Worm (Caenorhabditis elegans): Measurements from ENCODE around the gene Y57A10A.31.

Gene Y57A10A.31

ce11 chrII:12249042-12249441 is 40.1 kb upstream of the Y57A10A.31 start, which contains the start of gene tag-276:
Gene tag-276, minus strand, starts transcription at chrII:12249142.
- TF ChIP-seq nhr-237 (tag; optimal IDR thresholded peaks at IDR 0.05) (no peak), lin-13 (GFP tag; optimal IDR thresholded peaks at IDR 0.05) (no peak), alr-1 (tag; optimal IDR thresholded peaks at IDR 0.05) (no peak), nhr-6 (tag; optimal IDR thresholded peaks at IDR 0.05) (no peak), dmd-4 (tag; optimal IDR thresholded peaks at IDR 0.05) (no peak), ztf-11 (tag; optimal IDR thresholded peaks at IDR 0.05) (no peak), nhr-77 (tag; optimal IDR thresholded peaks at IDR 0.05) (no peak), fos-1 (tag; optimal IDR thresholded peaks at IDR 0.05) (no peak), C34F6.9 (tag; optimal IDR thresholded peaks at IDR 0.05) (no peak), unc-39 (tag; optimal IDR thresholded peaks at IDR 0.05) (no peak), crh-2 (tag; optimal IDR thresholded peaks at IDR 0.05) (no peak)

ce11 chrII:12255545-12256233 is 33.5 kb upstream of the Y57A10A.31 start:
- TF ChIP-seq skn-1 (tag; optimal IDR thresholded peaks at IDR 0.05) (no peak), ceh-82 (tag; optimal IDR thresholded peaks at IDR 0.05) (no peak), alr-1 (tag; optimal IDR thresholded peaks at IDR 0.05) (no peak), ama-1 (optimal IDR thresholded peaks at IDR 0.05) (no peak), sma-3 (GFP tag; optimal IDR thresholded peaks at IDR 0.05) (no peak), ceh-16 (tag; optimal IDR thresholded peaks at IDR 0.05) (no peak), dmd-4 (tag; optimal IDR thresholded peaks at IDR 0.05) (no peak), egl-27 (tag; optimal IDR thresholded peaks at IDR 0.05) (no peak), sma-9 (GFP tag; optimal IDR thresholded peaks at IDR 0.05) (no peak), sma-9 (tag; optimal IDR thresholded peaks at IDR 0.05) (no peak)

- TF ChIP-seq crh-2 (tag; optimal IDR thresholded peaks at IDR 0.05): no peak
- no peak for TF ChIP-seq mbf-1 (tag; optimal IDR thresholded peaks at IDR 0.05)
- TF ChIP-seq mab-5 (tag; optimal IDR thresholded peaks at IDR 0.05): no peak
- TF ChIP-seq lin-39 (tag; optimal IDR thresholded peaks at IDR 0.05): no peak
- TF ChIP-seq C34F6.9 (tag; optimal IDR thresholded peaks at IDR 0.05): no peak
- no peak for TF ChIP-seq snpc-4 (tag; optimal IDR thresholded peaks at IDR 0.05)
- no peak for TF ChIP-seq nhr-21 (tag; optimal IDR thresholded peaks at IDR 0.05)
- TF ChIP-seq ztf-11 (tag; optimal IDR thresholded peaks at IDR 0.05): no peak
- TF ChIP-seq lin-13 (GFP tag; optimal IDR thresholded peaks at IDR 0.05): no peak
- no peak for TF ChIP-seq ama-1 (optimal IDR thresholded peaks at IDR 0.05)
- TF ChIP-seq skn-1 (tag; optimal IDR thresholded peaks at IDR 0.05): no peak
- TF ChIP-seq unc-62 (GFP tag; optimal IDR thresholded peaks at IDR 0.05): no peak
- TF ChIP-seq unc-55 (GFP tag; optimal IDR thresholded peaks at IDR 0.05): no peak
- TF ChIP-seq lin-11 (tag; optimal IDR thresholded peaks at IDR 0.05): no peak
- TF ChIP-seq elt-1 (tag; optimal IDR thresholded peaks at IDR 0.05): no peak
- no peak for TF ChIP-seq nhr-237 (tag; optimal IDR thresholded peaks at IDR 0.05)
- TF ChIP-seq nhr-10 (tag; optimal IDR thresholded peaks at IDR 0.05): no peak
Observed at ce11 chrII:12256528-12256927, 32.7 kb upstream of the Y57A10A.31 start, which contains the start of gene parn-2. Gene parn-2, minus strand, starts transcription at chrII:12256628.

- TF ChIP-seq egl-27 (tag; optimal IDR thresholded peaks at IDR 0.05): no peak
- no peak for TF ChIP-seq lin-11 (tag; optimal IDR thresholded peaks at IDR 0.05)
- no peak for TF ChIP-seq gmeb-1 (tag; optimal IDR thresholded peaks at IDR 0.05)
- no peak for TF ChIP-seq ztf-11 (tag; optimal IDR thresholded peaks at IDR 0.05)
- no peak for TF ChIP-seq mab-5 (tag; optimal IDR thresholded peaks at IDR 0.05)
Observed at ce11 chrII:12257095-12257494, 32.1 kb upstream of the Y57A10A.31 start.

- TF ChIP-seq ceh-82 (tag; optimal IDR thresholded peaks at IDR 0.05): no peak
- no peak for TF ChIP-seq zag-1 (tag; optimal IDR thresholded peaks at IDR 0.05)
- TF ChIP-seq ztf-4 (tag; optimal IDR thresholded peaks at IDR 0.05): no peak
- no peak for TF ChIP-seq ama-1 (optimal IDR thresholded peaks at IDR 0.05)
- TF ChIP-seq lin-11 (tag; optimal IDR thresholded peaks at IDR 0.05): no peak
- TF ChIP-seq C34F6.9 (tag; optimal IDR thresholded peaks at IDR 0.05): no peak
- no peak for TF ChIP-seq ztf-1 (GFP tag; conservative IDR thresholded peaks at IDR 0.05)
- no peak for TF ChIP-seq R02D3.7 (tag; optimal IDR thresholded peaks at IDR 0.05)
- TF ChIP-seq unc-62 (GFP tag; optimal IDR thresholded peaks at IDR 0.05): no peak
- TF ChIP-seq nhr-77 (tag; optimal IDR thresholded peaks at IDR 0.05): no peak
- TF ChIP-seq nhr-129 (tag; optimal IDR thresholded peaks at IDR 0.05): no peak
- TF ChIP-seq sma-9 (GFP tag; optimal IDR thresholded peaks at IDR 0.05): no peak
- no peak for TF ChIP-seq sma-9 (tag; optimal IDR thresholded peaks at IDR 0.05)
- no peak for TF ChIP-seq gmeb-1 (tag; optimal IDR thresholded peaks at IDR 0.05)
- TF ChIP-seq F13H6.1 (tag; optimal IDR thresholded peaks at IDR 0.05): no peak
- no peak for TF ChIP-seq mdl-1 (tag; optimal IDR thresholded peaks at IDR 0.05)
- TF ChIP-seq ztf-11 (tag; optimal IDR thresholded peaks at IDR 0.05): no peak
- no peak for TF ChIP-seq nhr-237 (tag; optimal IDR thresholded peaks at IDR 0.05)
Observed at ce11 chrII:12260538-12260937, 28.6 kb upstream of the Y57A10A.31 start.
